Fruit fly (Drosophila melanogaster): ENCODE data around the gene Bet1.

dm6 chr3L:19261213-19261612, at the start of gene Bet1:
- TF ChIP-seq pan (optimal IDR thresholded peaks at IDR 0.05) (no peak), usp (GFP tag; optimal IDR thresholded peaks at IDR 0.05) (no peak)
